Fruit fly (Drosophila melanogaster): ENCODE data around the gene RpS19b.

Gene RpS19b

DNA sequence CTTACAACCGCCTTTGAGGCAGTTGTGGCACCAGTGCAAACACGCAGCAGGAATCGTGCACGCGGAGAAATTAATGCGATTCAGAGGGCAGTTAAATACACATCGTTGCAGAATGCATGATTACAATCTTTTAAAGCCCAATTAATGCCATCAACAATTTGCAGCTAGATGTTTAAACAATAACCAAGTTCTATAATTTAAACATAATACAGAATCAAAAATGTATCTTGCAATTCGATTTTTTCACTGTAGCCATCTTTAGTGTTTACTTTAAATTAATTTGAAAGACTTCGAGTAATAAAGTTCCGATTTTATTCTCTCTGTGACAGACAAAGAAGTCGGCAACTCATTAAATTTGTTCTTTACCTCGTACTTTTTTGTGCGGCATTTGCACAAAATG, 17.4 kb downstream of the RpS19b start (continued):
- TF ChIP-seq N (GFP tag; optimal IDR thresholded peaks at IDR 0.05) (no peak), psq (GFP tag; optimal IDR thresholded peaks at IDR 0.05) (peak; percentile 62), dmrt93B (GFP tag; optimal IDR thresholded peaks at IDR 0.05) (peak; percentile 71), CrebA (GFP tag; optimal IDR thresholded peaks at IDR 0.05; ENCODE audit: borderline replicate concordance) (no peak), Sp1 (GFP tag; optimal IDR thresholded peaks at IDR 0.05) (peak; percentile 75), Dfd (GFP tag; optimal IDR thresholded peaks at IDR 0.05) (no peak), CG32264 (GFP tag; optimal IDR thresholded peaks at IDR 0.05) (peak; percentile 40), OdsH (GFP tag; optimal IDR thresholded peaks at IDR 0.05) (peak; percentile 72), Jra (GFP tag; optimal IDR thresholded peaks at IDR 0.05) (no peak), GATAd (GFP tag; optimal IDR thresholded peaks at IDR 0.05) (no peak), foxo (GFP tag; optimal IDR thresholded peaks at IDR 0.05) (peak in 1 of 2 experiments; percentile 85), Abd-B (GFP tag; optimal IDR thresholded peaks at IDR 0.05) (no peak), HLH106 (tag; optimal IDR thresholded peaks at IDR 0.05) (peak; percentile 79), tai (GFP tag; optimal IDR thresholded peaks at IDR 0.05) (peak; percentile 16), dl (GFP tag; optimal IDR thresholded peaks at IDR 0.05; ENCODE audit: insufficient read depth in 1 of 2, partially characterized antibody in 2 of 2) (no peak), dsf (GFP tag; optimal IDR thresholded peaks at IDR 0.05; ENCODE audit: borderline replicate concordance) (no peak)

dm6 chr3R:23915042-23915428, 18.3 kb downstream of the RpS19b start:
- TF ChIP-seq sage (GFP tag; optimal IDR thresholded peaks at IDR 0.05) (peak; percentile 93), lola (GFP tag; optimal IDR thresholded peaks at IDR 0.05) (no peak), psq (GFP tag; optimal IDR thresholded peaks at IDR 0.05) (peak; percentile 89), h (GFP tag; optimal IDR thresholded peaks at IDR 0.05) (peak; percentile 95), Vsx2 (GFP tag; optimal IDR thresholded peaks at IDR 0.05; ENCODE audit: partially characterized antibody) (no peak), Sp1 (GFP tag; optimal IDR thresholded peaks at IDR 0.05) (peak; percentile 94), HLH106 (tag; optimal IDR thresholded peaks at IDR 0.05) (peak; percentile 94), brk (GFP tag; optimal IDR thresholded peaks at IDR 0.05) (peak; percentile 89), ey (GFP tag; optimal IDR thresholded peaks at IDR 0.05) (peak; percentile 93), pan (optimal IDR thresholded peaks at IDR 0.05) (no peak), dmrt93B (GFP tag; optimal IDR thresholded peaks at IDR 0.05) (peak; percentile 86), OdsH (GFP tag; optimal IDR thresholded peaks at IDR 0.05) (peak; percentile 95), jim (GFP tag; optimal IDR thresholded peaks at IDR 0.05) (no peak), Abd-B (GFP tag; optimal IDR thresholded peaks at IDR 0.05) (no peak), br (GFP tag; optimal IDR thresholded peaks at IDR 0.05) (peak; percentile 94), Rel (GFP tag; optimal IDR thresholded peaks at IDR 0.05) (peak; percentile 79), Rel (tag; optimal IDR thresholded peaks at IDR 0.05) (peak; percentile 68), rgr (GFP tag; optimal IDR thresholded peaks at IDR 0.05) (peak; percentile 95), Hr83 (GFP tag; optimal IDR thresholded peaks at IDR 0.05; ENCODE audit: poor library complexity, severe bottlenecking) (no peak), N (GFP tag; optimal IDR thresholded peaks at IDR 0.05) (no peak), fru (GFP tag; optimal IDR thresholded peaks at IDR 0.05) (peak; percentile 94), Myc (optimal IDR thresholded peaks at IDR 0.05) (no peak), GATAd (GFP tag; optimal IDR thresholded peaks at IDR 0.05) (peak; percentile 19), Dif (GFP tag; optimal IDR thresholded peaks at IDR 0.05; ENCODE audit: partially characterized antibody) (no peak), Jra (GFP tag; optimal IDR thresholded peaks at IDR 0.05) (peak; percentile 71), Hr78 (GFP tag; optimal IDR thresholded peaks at IDR 0.05) (no peak), Dfd (GFP tag; optimal IDR thresholded peaks at IDR 0.05) (no peak), usp (GFP tag; optimal IDR thresholded peaks at IDR 0.05) (no peak), tai (GFP tag; optimal IDR thresholded peaks at IDR 0.05) (peak; percentile 88), dl (GFP tag; optimal IDR thresholded peaks at IDR 0.05; ENCODE audit: insufficient read depth in 1 of 2, partially characterized antibody in 2 of 2) (no peak), CG32264 (GFP tag; optimal IDR thresholded peaks at IDR 0.05) (peak; percentile 80), dsf (GFP tag; optimal IDR thresholded peaks at IDR 0.05; ENCODE audit: borderline replicate concordance) (peak; percentile 82), CrebA (GFP tag; optimal IDR thresholded peaks at IDR 0.05; ENCODE audit: borderline replicate concordance) (peak; percentile 48), woc (GFP tag; optimal IDR thresholded peaks at IDR 0.05) (peak; percentile 90), CG9705 (GFP tag; optimal IDR thresholded peaks at IDR 0.05) (peak; percentile 80), sv (GFP tag; optimal IDR thresholded peaks at IDR 0.05) (no peak), Hnf4 (GFP tag; optimal IDR thresholded peaks at IDR 0.05) (peak; percentile 92), Mio (GFP tag; optimal IDR thresholded peaks at IDR 0.05) (no peak), foxo (GFP tag; optimal IDR thresholded peaks at IDR 0.05) (peak in 1 of 2 experiments; percentile 95)

Data from whole organism, wandering third instar larva.